Worm (Caenorhabditis elegans): ENCODE results near the gene col-34.

col-34 gene

ce11 chrIV:4267320-4267719 lies 22.9 kb upstream of the col-34 start, which contains the start of gene F36A4.4:
Gene F36A4.4 (plus strand): TSS chrIV:4267620.
- TF ChIP-seq elt-2 (tag; optimal IDR thresholded peaks at IDR 0.05) (no peak), fos-1 (tag; optimal IDR thresholded peaks at IDR 0.05) (no peak), unc-30 (tag; optimal IDR thresholded peaks at IDR 0.05) (no peak), lir-3 (tag; optimal IDR thresholded peaks at IDR 0.05; ENCODE audit: poor library complexity) (no peak), C04F5.9 (tag; optimal IDR thresholded peaks at IDR 0.05) (no peak), fkh-4 (tag; optimal IDR thresholded peaks at IDR 0.05; ENCODE audit: borderline replicate concordance) (no peak), sptf-1 (tag; optimal IDR thresholded peaks at IDR 0.05) (no peak), nhr-20 (tag; optimal IDR thresholded peaks at IDR 0.05) (no peak), tlp-1 (tag; optimal IDR thresholded peaks at IDR 0.05) (no peak), nhr-90 (tag; optimal IDR thresholded peaks at IDR 0.05; ENCODE audit: poor library complexity) (no peak), unc-98 (GFP tag; IDR thresholded peaks at IDR 0.05) (no peak), ceh-8 (GFP tag; optimal IDR thresholded peaks at IDR 0.05) (no peak), egl-27 (tag; optimal IDR thresholded peaks at IDR 0.05) (no peak), alr-1 (tag; optimal IDR thresholded peaks at IDR 0.05; ENCODE audit: borderline replicate concordance) (no peak), nhr-71 (tag; optimal IDR thresholded peaks at IDR 0.05) (no peak), grh-1 (GFP tag; IDR thresholded peaks at IDR 0.05) (no peak), isw-1 (GFP tag; IDR thresholded peaks at IDR 0.05) (no peak)

ce11 chrIV:4265951-4266350 lies 21.5 kb upstream of the col-34 start:
- peak; percentile 37 for TF ChIP-seq nhr-85 (tag)
- TF ChIP-seq C04F5.9 (tag; optimal IDR thresholded peaks at IDR 0.05) = no peak
- peak; percentile 63 for TF ChIP-seq snpc-4 (tag; optimal IDR thresholded peaks at IDR 0.05)

- TF ChIP-seq aly-2 (tag; optimal IDR thresholded peaks at IDR 0.05) (no peak), C04F5.9 (tag; optimal IDR thresholded peaks at IDR 0.05) (no peak), tbx-2 (tag; optimal IDR thresholded peaks at IDR 0.05) (no peak), efl-1 (optimal IDR thresholded peaks at IDR 0.05) (no peak), efl-1 (GFP tag; optimal IDR thresholded peaks at IDR 0.05 in 1 of 2) (no peak), nhr-20 (tag; optimal IDR thresholded peaks at IDR 0.05) (no peak), nhr-71 (tag; optimal IDR thresholded peaks at IDR 0.05) (no peak), mdl-1 (tag; optimal IDR thresholded peaks at IDR 0.05) (no peak), fkh-4 (tag; optimal IDR thresholded peaks at IDR 0.05; ENCODE audit: borderline replicate concordance) (no peak), nhr-84 (tag; optimal IDR thresholded peaks at IDR 0.05) (no peak), nhr-11 (tag; optimal IDR thresholded peaks at IDR 0.05) (no peak), lin-13 (GFP tag; optimal IDR thresholded peaks at IDR 0.05) (no peak), mep-1 (tag; optimal IDR thresholded peaks at IDR 0.05) (no peak), ztf-11 (tag; optimal IDR thresholded peaks at IDR 0.05) (no peak)
These were observed 20.8 kb upstream of the col-34 start, which contains the start of gene F36A4.5 for ce11 chrIV:4265224-4265623. Gene F36A4.5 (plus strand): TSS chrIV:4265524.

ce11 chrIV:4264649-4265048 lies 20.2 kb upstream of the col-34 start:
- TF ChIP-seq elt-2 (tag; optimal IDR thresholded peaks at IDR 0.05) = no peak
- TF ChIP-seq ceh-8 (GFP tag; optimal IDR thresholded peaks at IDR 0.05) = peak; percentile 74

ce11 chrIV:4262993-4263392 lies 18.6 kb upstream of the col-34 start, which contains the start of gene col-33:
Gene col-33 (plus strand): TSS chrIV:4263293.
- no peak for TF ChIP-seq ceh-82 (tag; optimal IDR thresholded peaks at IDR 0.05)
- no peak for TF ChIP-seq nhr-12 (tag; optimal IDR thresholded peaks at IDR 0.05)
- TF ChIP-seq zip-4 (GFP tag; optimal IDR thresholded peaks at IDR 0.05) = no peak
- no peak for TF ChIP-seq lin-13 (GFP tag; optimal IDR thresholded peaks at IDR 0.05)
- no peak for TF ChIP-seq snu-23 (GFP tag; optimal IDR thresholded peaks at IDR 0.05)
- no peak for TF ChIP-seq tlp-1 (tag; optimal IDR thresholded peaks at IDR 0.05)
- TF ChIP-seq ets-5 (GFP tag; IDR thresholded peaks at IDR 0.05) = no peak
- no peak for TF ChIP-seq hlh-4 (tag; optimal IDR thresholded peaks at IDR 0.05)
- TF ChIP-seq aly-2 (tag; optimal IDR thresholded peaks at IDR 0.05) = no peak
- no peak for TF ChIP-seq rnt-1 (tag; optimal IDR thresholded peaks at IDR 0.05)
- no peak for TF ChIP-seq nhr-71 (tag; optimal IDR thresholded peaks at IDR 0.05)
- TF ChIP-seq blmp-1 (tag; optimal IDR thresholded peaks at IDR 0.05) = no peak
- TF ChIP-seq sox-4 (tag; optimal IDR thresholded peaks at IDR 0.05) = no peak
- TF ChIP-seq fkh-8 (tag; optimal IDR thresholded peaks at IDR 0.05) = no peak
- TF ChIP-seq alr-1 (tag; optimal IDR thresholded peaks at IDR 0.05; ENCODE audit: borderline replicate concordance) = no peak
- no peak for TF ChIP-seq nhr-19 (GFP tag; conservative IDR thresholded peaks at IDR 0.05)
- no peak for TF ChIP-seq unc-130 (tag; optimal IDR thresholded peaks at IDR 0.05)
- TF ChIP-seq vab-15 (tag; optimal IDR thresholded peaks at IDR 0.05) = no peak
- TF ChIP-seq mdl-1 (tag; optimal IDR thresholded peaks at IDR 0.05) = no peak
